Fruit fly (Drosophila melanogaster) whole organism, embryonic: ENCODE results near the gene CG16753.
A peak's percentile ranks its signal among the peaks of the same experiment; 100 is the strongest.

Experiments used
- CG10267 ChIP-seq: fragments of 200-800 bp; sonication (Bioruptor generic); optimal IDR thresholded peaks from 2 replicates; lab custom pipeline; 2018; ENCODE audit warnings: missing biosample characterization, mild to moderate bottlenecking, missing genetic modification characterization, moderate library complexity
- CG10321 ChIP-seq: fragments of 200-800 bp; sonication (Bioruptor generic); IDR thresholded peaks from 2 replicates; pipeline ENCODE4 v1.3.6; 2022; ENCODE audit warnings: missing biosample characterization, missing genetic modification characterization
- CG11696 ChIP-seq: fragments of 200-800 bp; sonication (Bioruptor generic); IDR thresholded peaks from 2 replicates; pipeline ENCODE4 v1.3.6; 2022; ENCODE audit warnings: missing biosample characterization, missing genetic modification characterization
- CG12744 ChIP-seq: fragments of 200-800 bp; sonication (Bioruptor generic); optimal IDR thresholded peaks from 2 replicates; lab custom pipeline; 2016; ENCODE audit warnings: missing biosample characterization, missing genetic modification characterization
- CG12769 ChIP-seq: fragments of 200-800 bp; sonication (Bioruptor generic); optimal IDR thresholded peaks from 2 replicates; lab custom pipeline; 2019; ENCODE audit warnings: missing biosample characterization, mild to moderate bottlenecking, missing genetic modification characterization, moderate library complexity
- CG13296 ChIP-seq: fragments of 200-800 bp; sonication (Bioruptor generic); optimal IDR thresholded peaks from 3 replicates; lab custom pipeline; 2018; ENCODE audit warnings: missing biosample characterization, mild to moderate bottlenecking, missing genetic modification characterization
- CG13775 ChIP-seq: fragments of 200-800 bp; sonication (Bioruptor generic); optimal IDR thresholded peaks from 3 replicates; lab custom pipeline; 2017; ENCODE audit warnings: missing biosample characterization, mild to moderate bottlenecking, missing genetic modification characterization
- CG18262 ChIP-seq: fragments of 200-800 bp; optimal IDR thresholded peaks from 3 replicates; lab custom pipeline; 2019; ENCODE audit warnings: missing biosample characterization, mild to moderate bottlenecking, missing genetic modification characterization, moderate library complexity
- CG18764 ChIP-seq: fragments of 200-800 bp; sonication (Bioruptor generic); optimal IDR thresholded peaks from 3 replicates; lab custom pipeline; 2016; ENCODE audit warnings: missing biosample characterization, missing genetic modification characterization
- CG2116 ChIP-seq: fragments of 200-800 bp; sonication (Bioruptor generic); optimal IDR thresholded peaks from 3 replicates; lab custom pipeline; 2018; ENCODE audit warnings: missing biosample characterization, mild to moderate bottlenecking, missing genetic modification characterization
- CG30431 ChIP-seq: fragments of 200-800 bp; sonication (Bioruptor generic); optimal IDR thresholded peaks from 2 replicates; lab custom pipeline; 2017; ENCODE audit warnings: missing biosample characterization, missing genetic modification characterization
- CG34224 ChIP-seq: fragments of 200-800 bp; sonication (Bioruptor generic); IDR thresholded peaks from 3 replicates; pipeline ENCODE4 v1.3.6; 2022; ENCODE audit warnings: missing biosample characterization, missing genetic modification characterization; ENCODE audit not compliant: partially characterized antibody
- CG3838 ChIP-seq: fragments of 200-800 bp; sonication (Bioruptor generic); optimal IDR thresholded peaks from 3 replicates; lab custom pipeline; 2016; ENCODE audit warnings: missing biosample characterization, missing genetic modification characterization
- CG4282 ChIP-seq: fragments of 200-800 bp; sonication (Bioruptor generic); optimal IDR thresholded peaks from 2 replicates; lab custom pipeline; 2016; ENCODE audit warnings: missing biosample characterization, missing genetic modification characterization
- CG5953 ChIP-seq: fragments of 200-800 bp; sonication (Bioruptor generic); IDR thresholded peaks from 2 replicates; pipeline ENCODE4 v1.3.6; 2022; ENCODE audit warnings: missing biosample characterization, missing genetic modification characterization
- CG7357 ChIP-seq: fragments of 200-800 bp; sonication (Bioruptor generic); IDR thresholded peaks from 3 replicates; pipeline ENCODE4 v1.3.6; 2022; ENCODE audit warnings: missing biosample characterization, missing genetic modification characterization
- CG9817 ChIP-seq: fragments of 200-800 bp; sonication (Bioruptor generic); optimal IDR thresholded peaks from 2 replicates; lab custom pipeline; 2018; ENCODE audit warnings: missing biosample characterization, mild to moderate bottlenecking, missing genetic modification characterization, moderate library complexity
- CTCF ChIP-seq: fragments of 200-800 bp; sonication (Bioruptor generic); optimal IDR thresholded peaks from 2 replicates; lab custom pipeline; 2017; ENCODE audit warnings: missing biosample characterization, mild to moderate bottlenecking, missing genetic modification characterization, moderate library complexity
- D19B ChIP-seq: fragments of 200-800 bp; sonication (Bioruptor generic); optimal IDR thresholded peaks from 2 replicates; lab custom pipeline; 2017; ENCODE audit warnings: missing biosample characterization, mild to moderate bottlenecking, missing genetic modification characterization
- Ets97D ChIP-seq: fragments of 200-800 bp; sonication (Bioruptor generic); optimal IDR thresholded peaks from 3 replicates; lab custom pipeline; 2016; ENCODE audit warnings: missing biosample characterization, missing genetic modification characterization
- Fer2 ChIP-seq: fragments of 200-800 bp; sonication (Bioruptor generic); optimal IDR thresholded peaks from 2 replicates; lab custom pipeline; 2018; ENCODE audit warnings: missing biosample characterization, mild to moderate bottlenecking, missing genetic modification characterization, moderate library complexity
- Hsf ChIP-seq: fragments of 200-800 bp; sonication (Bioruptor generic); optimal IDR thresholded peaks from 3 replicates; lab custom pipeline; 2016; ENCODE audit warnings: missing biosample characterization, missing genetic modification characterization
- Max ChIP-seq: fragments of 200-800 bp; sonication (Bioruptor generic); optimal IDR thresholded peaks from 2 replicates; lab custom pipeline; 2016; ENCODE audit warnings: missing biosample characterization, mild to moderate bottlenecking, missing genetic modification characterization
- Med ChIP-seq: fragments of 200-800 bp; sonication (Bioruptor generic); peaks from one replicate; lab custom pipeline; 2016; ENCODE audit warnings: missing biosample characterization, missing genetic modification characterization, mild to moderate bottlenecking, inconsistent platforms, moderate library complexity
- Usf ChIP-seq: fragments of 200-800 bp; sonication (Bioruptor generic); optimal IDR thresholded peaks from 2 replicates; lab custom pipeline; 2017; ENCODE audit warnings: missing genotype, missing biosample characterization, missing genetic modification characterization
- Vsx1 ChIP-seq: fragments of 200-800 bp; sonication (Bioruptor generic); optimal IDR thresholded peaks from 2 replicates; lab custom pipeline; 2017; ENCODE audit warnings: missing biosample characterization, mild to moderate bottlenecking, missing genetic modification characterization, missing genetic modification reagents
- al ChIP-seq: fragments of 200-800 bp; sonication (Bioruptor generic); IDR thresholded peaks from 2 replicates; pipeline ENCODE4 v1.3.6; 2022; ENCODE audit warnings: missing biosample characterization, missing genetic modification characterization
- ase ChIP-seq: fragments of 200-800 bp; sonication (Bioruptor generic); IDR thresholded peaks from 3 replicates; pipeline ENCODE4 v1.3.6; 2022; ENCODE audit warnings: missing biosample characterization, missing genetic modification characterization
- bsh ChIP-seq, 2 experiments: fragments of 200-800 bp; sonication (Bioruptor generic); optimal IDR thresholded peaks; 2 replicates each; lab custom pipeline; 2017 to 2018; ENCODE audit warnings: mild to moderate bottlenecking in 2 of 2, missing biosample characterization in 2 of 2, missing genetic modification characterization in 2 of 2, moderate library complexity in 1 of 2
- chif ChIP-seq, 2 experiments: fragments of 200-800 bp; sonication (Bioruptor generic); optimal IDR thresholded peaks; 3 replicates each; lab custom pipeline; 2016; ENCODE audit warnings: missing biosample characterization in 2 of 2, missing genetic modification characterization in 2 of 2
- crp ChIP-seq, 2 experiments: fragments of 200-800 bp; sonication (Bioruptor generic); optimal IDR thresholded peaks; 2 replicates in 1 of 2; 3 replicates in 1 of 2; lab custom pipeline; 2017; ENCODE audit warnings: missing biosample characterization in 2 of 2, missing genetic modification characterization in 2 of 2, mild to moderate bottlenecking in 1 of 2, moderate library complexity in 1 of 2
- dm ChIP-seq: fragments of 200-800 bp; sonication (Bioruptor generic); optimal IDR thresholded peaks from 3 replicates; lab custom pipeline; 2016; ENCODE audit warnings: missing biosample characterization, missing genetic modification characterization
- dysf ChIP-seq: fragments of 200-800 bp; sonication (Bioruptor generic); IDR thresholded peaks from 3 replicates; pipeline ENCODE4 v1.3.6; 2022; ENCODE audit warnings: missing biosample characterization, missing genetic modification characterization
- en ChIP-seq: fragments of 200-800 bp; sonication (Bioruptor generic); optimal IDR thresholded peaks from 2 replicates; lab custom pipeline; 2016; ENCODE audit warnings: missing biosample characterization, missing genetic modification characterization
- fd3F ChIP-seq: fragments of 200-800 bp; sonication (Bioruptor generic); optimal IDR thresholded peaks from 2 replicates; lab custom pipeline; 2018; ENCODE audit warnings: missing biosample characterization, mild to moderate bottlenecking, missing genetic modification characterization, moderate library complexity
- grn ChIP-seq: fragments of 200-800 bp; sonication (Bioruptor generic); optimal IDR thresholded peaks from 3 replicates; lab custom pipeline; 2017; ENCODE audit warnings: missing biosample characterization, missing genetic modification characterization
- klu ChIP-seq: fragments of 200-800 bp; sonication (Bioruptor generic); IDR thresholded peaks from 2 replicates; pipeline ENCODE4 v1.3.6; 2022; ENCODE audit warnings: missing biosample characterization, missing genetic modification characterization
- lmd ChIP-seq: fragments of 200-800 bp; sonication (Bioruptor generic); IDR thresholded peaks from 2 replicates; pipeline ENCODE4 v1.3.6; 2022; ENCODE audit warnings: missing biosample characterization, missing genetic modification characterization
- lola ChIP-seq, 3 experiments: fragments of >200 bp in 2 of 3; fragments of 200-800 bp in 1 of 3; sonication (Bioruptor generic) in 1 of 3; optimal IDR thresholded peaks; 2 replicates each; lab custom pipeline; 2017 to 2019; ENCODE audit warnings: missing biosample characterization in 3 of 3, missing genetic modification characterization in 3 of 3, mild to moderate bottlenecking in 1 of 3, moderate library complexity in 1 of 3
- nerfin-1 ChIP-seq: fragments of 200-800 bp; sonication (Bioruptor generic); optimal IDR thresholded peaks from 3 replicates; lab custom pipeline; 2019; ENCODE audit warnings: missing biosample characterization, mild to moderate bottlenecking, missing genetic modification characterization, moderate library complexity
- onecut ChIP-seq: fragments of 200-800 bp; sonication (Bioruptor generic); IDR thresholded peaks from 2 replicates; pipeline ENCODE4 v1.3.6; 2022; ENCODE audit warnings: missing biosample characterization, missing genetic modification characterization
- org-1 ChIP-seq: fragments of 200-800 bp; sonication (Bioruptor generic); optimal IDR thresholded peaks from 2 replicates; lab custom pipeline; 2017; ENCODE audit warnings: missing biosample characterization, missing genetic modification characterization
- pita ChIP-seq: fragments of 200-800 bp; sonication (Bioruptor generic); optimal IDR thresholded peaks from 2 replicates; lab custom pipeline; 2017; ENCODE audit warnings: missing biosample characterization, mild to moderate bottlenecking, missing genetic modification characterization
- schlank ChIP-seq: fragments of 200-800 bp; sonication (Bioruptor generic); optimal IDR thresholded peaks from 2 replicates; lab custom pipeline; 2018; ENCODE audit warnings: missing biosample characterization, mild to moderate bottlenecking, missing genetic modification characterization
- sd ChIP-seq: fragments of 200-800 bp; sonication (Bioruptor generic); optimal IDR thresholded peaks from 3 replicates; lab custom pipeline; 2018; ENCODE audit warnings: missing biosample characterization, mild to moderate bottlenecking, missing genetic modification characterization, moderate library complexity
- sens ChIP-seq: fragments of 200-800 bp; sonication (Bioruptor generic); peaks from one replicate; lab custom pipeline; 2016; ENCODE audit warnings: missing biosample characterization, missing genetic modification characterization
- sens-2 ChIP-seq: fragments of 200-800 bp; sonication (Bioruptor generic); IDR thresholded peaks from 2 replicates; pipeline ENCODE4 v1.3.6; 2022; ENCODE audit warnings: missing biosample characterization, missing genetic modification characterization
- ssp ChIP-seq: fragments of 200-800 bp; sonication (Bioruptor generic); IDR thresholded peaks from 2 replicates; pipeline ENCODE4 v1.3.6; 2022; ENCODE audit warnings: missing biosample characterization, missing genetic modification characterization
- stwl ChIP-seq: fragments of 200-800 bp; sonication (Bioruptor generic); optimal IDR thresholded peaks from 3 replicates; lab custom pipeline; 2018; ENCODE audit warnings: missing biosample characterization, mild to moderate bottlenecking, missing genetic modification characterization, moderate library complexity
- zfh2 ChIP-seq: fragments of 200-800 bp; sonication (Bioruptor generic); optimal IDR thresholded peaks from 2 replicates; lab custom pipeline; 2016; ENCODE audit warnings: missing biosample characterization, missing genetic modification characterization

The CG16753 gene

dm6 chr3L:3069774-3070173 lies 14.9 kb downstream of the CG16753 start (continued):
- TF ChIP-seq CG13775 (GFP tag; lab: Kevin White, UChicago) (no peak), lola (GFP tag; optimal IDR thresholded peaks at IDR 0.05; lab: Kevin White, UChicago) (no peak), schlank (tag; lab: Kevin White, UChicago) (no peak), CG10321 (GFP tag; lab: Robert Waterston, UW) (peak; percentile 95), CG10267 (tag; lab: Kevin White, UChicago) (no peak), org-1 (GFP tag; lab: Kevin White, UChicago) (no peak), Med (GFP tag; lab: Kevin White, UChicago) (peak; percentile 35), CG5953 (GFP tag; lab: Robert Waterston, UW) (no peak), sens-2 (GFP tag; lab: Robert Waterston, UW) (no peak), CG7357 (GFP tag; lab: Robert Waterston, UW) (no peak), klu (GFP tag; lab: Robert Waterston, UW) (no peak), fd3F (no peak), CG12744 (GFP tag; lab: Kevin White, UChicago) (no peak), crp (GFP tag; optimal IDR thresholded peaks at IDR 0.05; lab: Kevin White, UChicago) (peak in 1 of 2 experiments; percentile 76), CG9817 (no peak), sens (GFP tag; lab: Kevin White, UChicago) (no peak), lmd (GFP tag; lab: Robert Waterston, UW) (no peak), Vsx1 (no peak), CG2116 (no peak), ase (GFP tag; lab: Robert Waterston, UW) (no peak), stwl (tag; lab: Kevin White, UChicago) (no peak), zfh2 (GFP tag; lab: Kevin White, UChicago) (no peak), CG34224 (GFP tag; lab: Robert Waterston, UW) (no peak), D19B (GFP tag; lab: Kevin White, UChicago) (no peak), CG3838 (GFP tag; lab: Kevin White, UChicago) (no peak), CG30431 (GFP tag; lab: Kevin White, UChicago) (no peak), CG18764 (GFP tag; lab: Kevin White, UChicago) (no peak), CG11696 (GFP tag; lab: Robert Waterston, UW) (no peak), pita (GFP tag; lab: Kevin White, UChicago) (no peak), en (GFP tag; lab: Kevin White, UChicago) (no peak)

DNA sequence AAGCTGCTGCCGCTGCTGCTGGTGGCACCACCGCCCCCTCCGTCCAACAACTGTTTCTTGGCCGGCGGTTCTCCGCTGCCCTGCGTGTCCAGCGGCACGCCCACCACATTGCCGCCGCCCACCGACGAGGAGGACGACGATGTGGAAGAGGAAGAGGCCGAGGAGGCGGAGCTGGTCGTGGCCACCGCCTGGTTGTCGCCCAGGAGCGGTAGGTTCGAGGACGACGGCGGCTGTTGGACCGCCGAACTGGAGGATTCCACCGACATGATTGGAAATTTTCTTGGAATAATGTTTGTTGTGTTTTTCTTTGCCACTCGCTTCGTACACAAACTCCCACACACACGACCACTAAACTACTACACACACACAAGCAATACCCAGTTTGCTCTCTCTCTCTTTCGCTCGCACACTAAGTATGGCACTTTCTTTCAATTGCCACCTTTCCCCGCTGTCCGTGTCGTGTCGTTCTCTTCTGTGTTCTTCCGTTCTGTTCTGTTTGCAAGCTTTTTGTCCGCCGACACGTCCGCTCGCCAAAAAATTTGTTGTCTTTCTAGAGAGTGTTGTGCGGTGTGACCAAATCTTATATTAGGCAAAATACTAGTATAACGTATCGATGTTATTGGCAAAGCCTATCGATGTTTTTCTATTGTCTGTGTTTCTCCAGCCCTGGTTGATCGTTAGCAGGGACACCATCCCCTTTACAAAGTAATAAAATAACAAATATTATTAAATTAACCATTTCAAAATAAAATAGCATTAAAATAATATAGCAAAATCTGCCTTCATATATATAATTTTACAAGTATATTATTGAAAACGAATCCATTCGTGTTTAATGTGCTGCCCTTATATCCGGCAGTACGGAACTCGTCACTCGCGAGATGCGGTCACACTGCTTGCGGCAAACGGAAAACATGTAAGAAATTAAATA lies 15.7 kb downstream of the CG16753 start, which contains the start of the genes CG32486 and PAN3:
Gene CG32486 (minus strand): TSS at position 566 of the 931 bp plus-strand sequence.
Gene PAN3 (plus strand): TSS at position 860 of the 931 bp plus-strand sequence.
- TF ChIP-seq sd (tag; lab: Kevin White, UChicago) (peak; percentile 39), grn (no peak), CG18262 (tag; lab: Kevin White, UChicago) (peak; percentile 52), Usf (GFP tag; lab: Kevin White, UChicago) (no peak), dysf (GFP tag; lab: Robert Waterston, UW) (peak; percentile 5; the same call in 1 of the 3 replicates), Ets97D (GFP tag; lab: Kevin White, UChicago) (peak; percentile 91), Fer2 (tag; lab: Kevin White, UChicago) (no peak), nerfin-1 (peak; percentile 41), al (no peak), CG12769 (peak; percentile 84), ssp (GFP tag; lab: Robert Waterston, UW) (no peak), CTCF (no peak), zfh2 (GFP tag; lab: Kevin White, UChicago) (no peak), Max (GFP tag; lab: Kevin White, UChicago) (peak; percentile 35), dm (GFP tag; lab: Kevin White, UChicago) (peak; percentile 15), CG4282 (GFP tag; lab: Kevin White, UChicago) (no peak), chif (GFP tag; optimal IDR thresholded peaks at IDR 0.05; lab: Kevin White, UChicago) (no peak), Hsf (GFP tag; lab: Kevin White, UChicago) (peak; percentile 10), bsh (GFP tag; optimal IDR thresholded peaks at IDR 0.05; lab: Kevin White, UChicago) (peak in 1 of 2 experiments; percentile 14), CG13296 (GFP tag; lab: Kevin White, UChicago) (peak; percentile 37), onecut (GFP tag; lab: Robert Waterston, UW) (peak; percentile 67)
